Worm (Caenorhabditis elegans) whole organism, L4/young adult: ENCODE results near the gene mig-2.

Experiments
- dao-5 ChIP-seq: sonication (generic microtip); optimal IDR thresholded peaks from 2 replicates; lab custom pipeline; 2016; ENCODE audit warnings: missing genotype, missing genetic modification characterization, moderate library complexity, missing compliant biosample characterization
- him-1 ChIP-seq: sonication (generic microtip); optimal IDR thresholded peaks from 2 replicates; lab custom pipeline; 2016; ENCODE audit warnings: missing genotype, missing genetic modification reagents, missing genetic modification characterization, missing compliant biosample characterization

- no peak for TF ChIP-seq him-1
- no peak for TF ChIP-seq dao-5 (tag; lab: Kevin White, UChicago)
These were observed 33.0 kb upstream of the mig-2 start for ce11 chrX:11515381-11515780.
